Fruit fly (Drosophila melanogaster) Kc167 (cell line): ENCODE measurements around the gene CG15880.

ENCODE experiments used
- Sin3A ChIP-seq: fragments of >200 bp; optimal IDR thresholded peaks from 2 replicates; lab custom pipeline; 2018; ENCODE audit warnings: missing external identifiers
- h ChIP-seq: fragments of >200 bp; optimal IDR thresholded peaks from 3 replicates; lab custom pipeline; 2018; ENCODE audit warnings: missing external identifiers
- insv ChIP-seq: fragments of >200 bp; optimal IDR thresholded peaks from 3 replicates; lab custom pipeline; 2018; ENCODE audit warnings: missing external identifiers
- psq ChIP-seq: fragments of >200 bp; optimal IDR thresholded peaks from 2 replicates; lab custom pipeline; 2017; ENCODE audit warnings: missing external identifiers
- ttk ChIP-seq: sonication (Bioruptor generic); optimal IDR thresholded peaks from 2 replicates; lab custom pipeline; 2017; ENCODE audit warnings: missing external identifiers

dm6 chr2L:810277-810676 is 7.5 kb downstream of the CG15880 start, which contains the start of gene Nnf1b:
- TF ChIP-seq h (lab: Kevin White, UChicago) (no peak), psq (no peak), ttk (lab: Kevin White, UChicago) (no peak), Sin3A (no peak), insv (lab: Kevin White, UChicago) (no peak)
